Worm (Caenorhabditis elegans): ENCODE results near the gene fbxa-42.

ce11 chrIII:2265986-2266701 lies 4.9 kb upstream of the fbxa-42 start, which contains the start of gene fbxa-9:
- TF ChIP-seq egl-27 (tag; optimal IDR thresholded peaks at IDR 0.05) (no peak), nhr-28 (tag; optimal IDR thresholded peaks at IDR 0.05) (peak; percentile 42), unc-130 (GFP tag; optimal IDR thresholded peaks at IDR 0.05) (no peak), nhr-10 (tag; optimal IDR thresholded peaks at IDR 0.05) (no peak), nhr-77 (tag; optimal IDR thresholded peaks at IDR 0.05) (no peak), fos-1 (tag; optimal IDR thresholded peaks at IDR 0.05) (no peak), dmd-8 (GFP tag; IDR thresholded peaks at IDR 0.05) (no peak), mep-1 (tag; optimal IDR thresholded peaks at IDR 0.05) (no peak), mdt-29 (GFP tag; IDR thresholded peaks at IDR 0.05) (no peak), unc-62 (GFP tag; optimal IDR thresholded peaks at IDR 0.05 in 1 of 2) (no peak), unc-62 (tag; optimal IDR thresholded peaks at IDR 0.05) (no peak), R02D3.7 (tag; optimal IDR thresholded peaks at IDR 0.05) (no peak)
